Fruit fly (Drosophila melanogaster) whole organism, pupa: Measurements from ENCODE around the gene Anp.

Source experiments
- CG13204 ChIP-seq: fragments of 200-800 bp; sonication (Bioruptor generic); optimal IDR thresholded peaks from 2 replicates; lab custom pipeline; 2018; ENCODE audit warnings: missing biosample characterization, mild to moderate bottlenecking, missing genetic modification characterization, moderate library complexity
- CG14655 ChIP-seq: fragments of 200-800 bp; sonication (Bioruptor generic); optimal IDR thresholded peaks from 3 replicates; lab custom pipeline; 2017; ENCODE audit warnings: mild to moderate bottlenecking, missing biosample characterization, missing genetic modification reagents, missing genetic modification characterization
- CG15710 ChIP-seq: fragments of 200-800 bp; sonication (Bioruptor generic); optimal IDR thresholded peaks from 2 replicates; lab custom pipeline; 2018; ENCODE audit warnings: missing biosample characterization, mild to moderate bottlenecking, missing genetic modification characterization, moderate library complexity
- CG34367 ChIP-seq: fragments of 200-800 bp; sonication (Bioruptor generic); optimal IDR thresholded peaks from 2 replicates; lab custom pipeline; 2018; ENCODE audit warnings: missing biosample characterization, mild to moderate bottlenecking, missing genetic modification characterization
- CG4496 ChIP-seq: fragments of 200-800 bp; sonication (Bioruptor generic); IDR thresholded peaks from 3 replicates; pipeline ENCODE4 v1.3.6; 2022; ENCODE audit warnings: missing biosample characterization, missing genetic modification characterization
- CG8301 ChIP-seq: fragments of 200-800 bp; sonication (Bioruptor generic); optimal IDR thresholded peaks from 2 replicates; lab custom pipeline; 2018; ENCODE audit warnings: missing biosample characterization, mild to moderate bottlenecking, missing genetic modification characterization
- CG9948 ChIP-seq: fragments of 200-800 bp; sonication (Bioruptor generic); optimal IDR thresholded peaks from 2 replicates; lab custom pipeline; 2018; ENCODE audit warnings: missing biosample characterization, mild to moderate bottlenecking, missing genetic modification characterization, moderate library complexity
- D1 ChIP-seq: fragments of 200-800 bp; sonication (Bioruptor generic); optimal IDR thresholded peaks from 2 replicates; lab custom pipeline; 2018; ENCODE audit warnings: missing biosample characterization, mild to moderate bottlenecking, missing genetic modification characterization, moderate library complexity
- gl ChIP-seq: fragments of 200-800 bp; sonication (Bioruptor generic); optimal IDR thresholded peaks from 2 replicates; lab custom pipeline; 2018; ENCODE audit warnings: missing biosample characterization, mild to moderate bottlenecking, missing genetic modification characterization

- TF ChIP-seq CG13204 (no peak), gl (tag; lab: Kevin White, UChicago) (no peak), CG14655 (GFP tag; lab: Kevin White, UChicago) (peak; percentile 48), CG8301 (peak; percentile 42), CG9948 (tag; lab: Kevin White, UChicago) (peak; percentile 27), CG34367 (tag; lab: Kevin White, UChicago) (peak; percentile 29), D1 (tag; lab: Kevin White, UChicago) (no peak), CG15710 (tag; lab: Kevin White, UChicago) (peak; percentile 43), CG4496 (GFP tag; lab: Robert Waterston, UW) (no peak)
Measured at dm6 chr3R:30191462-30191874, 18.3 kb upstream of the Anp start.
